Worm (Caenorhabditis elegans): Measurements from ENCODE around the gene slc-5A12.

The slc-5A12 gene

DNA sequence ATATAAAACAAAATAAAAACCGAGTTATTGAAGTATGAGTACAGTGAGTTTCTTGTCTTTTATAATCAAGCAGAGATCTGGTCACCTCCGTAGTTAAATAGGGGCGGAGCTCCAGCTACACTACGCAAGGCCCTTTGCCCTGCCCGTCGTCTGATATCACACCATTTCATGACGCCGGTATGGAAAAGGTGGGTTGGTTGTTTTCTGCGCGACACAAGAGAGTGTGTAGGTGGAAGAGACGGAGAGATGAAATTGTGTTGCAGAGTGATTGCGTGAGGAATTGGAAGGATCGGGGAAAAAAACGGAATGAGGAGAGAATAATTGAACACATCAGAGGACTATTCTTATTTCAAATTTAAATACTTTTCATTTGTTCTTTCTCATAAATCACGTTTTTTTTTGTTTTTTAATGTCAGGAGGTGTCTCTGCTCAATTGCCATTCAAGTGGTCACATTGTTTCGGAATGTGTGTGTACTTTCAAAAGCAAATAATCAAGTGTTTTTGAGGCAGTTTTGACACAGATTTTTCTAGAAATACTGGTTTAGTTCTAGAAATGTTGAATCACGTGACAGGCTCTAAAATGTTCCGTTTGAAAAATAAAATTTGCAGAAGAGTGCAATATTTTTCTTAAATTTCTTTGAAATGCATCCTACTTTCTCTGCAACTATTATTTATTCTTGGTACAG is 21.3 kb upstream of the slc-5A12 start, which contains the start of gene ZK822.9:
Gene ZK822.9, plus strand, starts transcription at position 180 of the 686 bp plus-strand sequence.
- TF ChIP-seq him-1 (tag; optimal IDR thresholded peaks at IDR 0.05): no peak
- TF ChIP-seq W03F9.2 (tag; optimal IDR thresholded peaks at IDR 0.05): no peak
- TF ChIP-seq dao-5 (tag; optimal IDR thresholded peaks at IDR 0.05): no peak

DNA sequence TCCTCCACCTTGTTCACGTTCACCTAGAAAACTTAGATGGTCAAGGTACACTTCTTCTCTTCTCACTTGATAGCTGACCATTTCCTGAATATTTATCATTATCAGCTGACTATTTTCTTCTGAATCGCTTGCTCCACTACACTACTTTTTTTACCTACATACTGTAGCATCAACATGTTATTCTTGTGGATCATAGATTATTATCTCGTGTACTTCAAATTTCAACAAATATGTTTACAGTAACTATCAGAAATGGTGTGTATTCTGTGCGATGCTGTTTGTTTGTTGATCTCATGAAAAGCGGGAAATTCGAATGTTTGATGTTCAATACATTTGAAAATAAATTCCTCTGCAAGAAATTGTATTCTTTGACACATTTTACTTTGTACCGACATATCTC is 20.3 kb upstream of the slc-5A12 start, which contains the start of gene ZK822.10:
Gene ZK822.10, plus strand, starts transcription at position 231 of the 400 bp plus-strand sequence.
- TF ChIP-seq W03F9.2 (tag; optimal IDR thresholded peaks at IDR 0.05): no peak
- no peak for TF ChIP-seq him-1 (tag; optimal IDR thresholded peaks at IDR 0.05)
- TF ChIP-seq dao-5 (tag; optimal IDR thresholded peaks at IDR 0.05): no peak

ce11 chrIV:11917886-11918285 is 19.3 kb upstream of the slc-5A12 start:
- TF ChIP-seq him-1 (tag; optimal IDR thresholded peaks at IDR 0.05) (no peak), W03F9.2 (tag; optimal IDR thresholded peaks at IDR 0.05) (no peak), dao-5 (tag; optimal IDR thresholded peaks at IDR 0.05) (no peak)

DNA sequence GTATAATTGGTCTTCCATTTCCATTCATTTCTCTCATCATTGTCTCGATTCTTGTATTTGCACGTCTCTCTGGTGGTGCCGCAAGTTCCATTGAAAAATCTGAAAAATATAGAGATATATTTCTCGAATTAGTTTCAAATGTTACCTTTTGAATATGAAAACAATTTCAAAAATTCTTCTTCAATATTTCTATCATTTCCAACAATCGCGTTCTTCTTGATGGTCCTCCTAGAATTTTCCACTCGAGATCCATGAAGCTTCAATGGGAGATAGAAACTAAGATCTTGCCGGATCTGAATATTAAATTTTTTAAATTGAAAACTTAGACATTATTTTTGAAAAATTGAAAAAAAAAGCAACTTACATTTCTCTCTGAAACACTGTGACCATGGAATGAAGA is 18.2 kb upstream of the slc-5A12 start:
- TF ChIP-seq him-1 (tag; optimal IDR thresholded peaks at IDR 0.05): no peak
- TF ChIP-seq W03F9.2 (tag; optimal IDR thresholded peaks at IDR 0.05): no peak
- TF ChIP-seq dao-5 (tag; optimal IDR thresholded peaks at IDR 0.05): no peak

ce11 chrIV:11922011-11922410 is 15.2 kb upstream of the slc-5A12 start, which contains the start of gene ZK822.1:
Gene ZK822.1, minus strand, starts transcription at chrIV:11922131.
- no peak for TF ChIP-seq W03F9.2 (tag; optimal IDR thresholded peaks at IDR 0.05)
- TF ChIP-seq dao-5 (tag; optimal IDR thresholded peaks at IDR 0.05): no peak
- TF ChIP-seq him-1 (tag; optimal IDR thresholded peaks at IDR 0.05): no peak

DNA sequence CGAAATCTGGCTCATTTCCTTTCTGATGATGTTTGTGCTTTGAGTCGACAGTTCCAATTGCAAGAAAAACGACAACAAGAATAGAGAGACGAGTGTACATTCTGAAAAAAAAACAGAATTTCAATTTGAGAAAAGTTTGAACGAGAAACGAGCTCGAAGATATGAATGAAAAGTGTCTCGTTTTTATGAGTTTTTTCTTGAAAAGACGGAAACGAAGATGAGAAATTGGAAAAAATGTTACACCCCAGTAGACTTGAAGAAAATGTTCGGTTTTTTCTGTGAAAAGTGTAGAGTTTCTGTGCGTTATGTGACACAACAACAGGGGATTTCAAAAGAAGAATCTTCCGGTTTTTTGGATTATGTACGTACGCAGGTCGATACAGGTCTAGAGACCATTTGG is 14.1 kb upstream of the slc-5A12 start, which contains the start of gene srlf-31:
Gene srlf-31, minus strand, starts transcription at position 101 of the 400 bp plus-strand sequence.
- TF ChIP-seq dao-5 (tag; optimal IDR thresholded peaks at IDR 0.05) (no peak), W03F9.2 (tag; optimal IDR thresholded peaks at IDR 0.05) (no peak), him-1 (tag; optimal IDR thresholded peaks at IDR 0.05) (no peak)

- no peak for TF ChIP-seq dao-5 (tag; optimal IDR thresholded peaks at IDR 0.05)
- TF ChIP-seq W03F9.2 (tag; optimal IDR thresholded peaks at IDR 0.05): no peak
- TF ChIP-seq him-1 (tag; optimal IDR thresholded peaks at IDR 0.05): no peak
Measured at ce11 chrIV:11924092-11924491, 13.1 kb upstream of the slc-5A12 start.

DNA sequence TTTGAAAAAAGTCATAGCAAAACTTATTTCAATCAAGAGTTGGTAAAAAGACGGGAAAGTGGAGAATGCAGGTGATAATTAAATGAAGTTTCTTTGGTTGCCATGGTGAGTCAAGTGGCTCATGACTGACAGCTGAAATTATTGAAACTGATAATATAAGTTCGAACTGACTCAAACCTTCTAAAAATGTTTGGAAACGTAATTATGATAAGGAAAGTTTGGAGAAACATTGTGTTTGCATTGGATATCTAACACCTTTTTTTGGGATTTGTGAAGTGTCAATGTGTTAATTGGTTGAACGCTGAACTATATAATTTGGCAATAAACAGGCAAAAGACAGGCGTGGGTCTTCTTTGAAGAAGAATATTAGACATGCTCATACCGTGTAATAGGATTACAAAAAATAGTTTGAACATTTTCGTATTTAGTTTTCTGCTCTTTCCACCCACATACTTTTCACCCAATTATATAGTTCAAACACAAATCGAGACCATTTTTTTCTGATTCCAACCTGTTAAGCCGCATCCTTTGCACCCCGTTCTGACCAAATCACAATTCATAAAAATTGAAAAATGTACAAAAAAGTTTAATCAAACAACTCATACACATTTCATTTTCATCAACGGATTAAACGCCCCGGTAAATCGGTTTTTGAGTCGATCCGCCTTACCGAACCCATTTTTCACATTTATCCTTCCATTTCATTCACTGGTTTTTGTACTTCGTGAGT is 11.7 kb upstream of the slc-5A12 start, which contains the start of the genes srlf-33 and srlf-32:
Gene srlf-33, minus strand, starts transcription at position 101 of the 730 bp plus-strand sequence.
Gene srlf-32, plus strand, starts transcription at position 680 of the 730 bp plus-strand sequence.
- TF ChIP-seq W03F9.2 (tag; optimal IDR thresholded peaks at IDR 0.05) (no peak), dao-5 (tag; optimal IDR thresholded peaks at IDR 0.05) (no peak)

ce11 chrIV:11928388-11928787 is 8.8 kb upstream of the slc-5A12 start:
- no peak for TF ChIP-seq W03F9.2 (tag; optimal IDR thresholded peaks at IDR 0.05)
- TF ChIP-seq him-1 (tag; optimal IDR thresholded peaks at IDR 0.05): no peak
- no peak for TF ChIP-seq dao-5 (tag; optimal IDR thresholded peaks at IDR 0.05)

DNA sequence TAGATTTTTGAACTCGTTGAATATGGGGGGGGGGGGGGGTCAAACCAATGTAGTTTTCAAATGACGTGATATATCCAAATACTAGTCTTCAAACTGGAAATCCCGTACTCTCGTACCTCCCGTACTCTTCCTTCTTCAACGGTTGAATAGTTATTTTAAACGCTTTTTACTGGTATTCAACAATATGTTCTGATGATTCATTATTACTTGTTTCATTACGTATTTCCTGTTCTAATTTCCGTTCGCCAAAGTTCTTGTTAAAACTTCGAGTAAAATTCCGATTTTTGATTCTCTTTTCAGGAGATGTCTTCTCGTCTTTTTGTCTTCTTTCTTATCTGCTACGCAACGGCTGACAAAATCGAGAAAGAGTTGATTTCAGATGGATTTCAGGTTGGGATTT is 6.6 kb upstream of the slc-5A12 start, which contains the start of gene nhx-9:
Gene nhx-9, plus strand, starts transcription at position 301 of the 400 bp plus-strand sequence.
- TF ChIP-seq W03F9.2 (tag; optimal IDR thresholded peaks at IDR 0.05) (no peak), him-1 (tag; optimal IDR thresholded peaks at IDR 0.05) (no peak), dao-5 (tag; optimal IDR thresholded peaks at IDR 0.05) (no peak)

ce11 chrIV:11938554-11938953 is 1.3 kb downstream of the slc-5A12 start:
- no peak for TF ChIP-seq dao-5 (tag; optimal IDR thresholded peaks at IDR 0.05)
- no peak for TF ChIP-seq him-1 (tag; optimal IDR thresholded peaks at IDR 0.05)
- TF ChIP-seq W03F9.2 (tag; optimal IDR thresholded peaks at IDR 0.05): no peak

- TF ChIP-seq W03F9.2 (tag; optimal IDR thresholded peaks at IDR 0.05): no peak
- TF ChIP-seq dao-5 (tag; optimal IDR thresholded peaks at IDR 0.05): no peak
- TF ChIP-seq him-1 (tag; optimal IDR thresholded peaks at IDR 0.05): no peak
Measured at ce11 chrIV:11942313-11942712, 5.1 kb downstream of the slc-5A12 start, which contains the start of gene ZK829.1. Gene ZK829.1, minus strand, starts transcription at chrIV:11942413.

DNA sequence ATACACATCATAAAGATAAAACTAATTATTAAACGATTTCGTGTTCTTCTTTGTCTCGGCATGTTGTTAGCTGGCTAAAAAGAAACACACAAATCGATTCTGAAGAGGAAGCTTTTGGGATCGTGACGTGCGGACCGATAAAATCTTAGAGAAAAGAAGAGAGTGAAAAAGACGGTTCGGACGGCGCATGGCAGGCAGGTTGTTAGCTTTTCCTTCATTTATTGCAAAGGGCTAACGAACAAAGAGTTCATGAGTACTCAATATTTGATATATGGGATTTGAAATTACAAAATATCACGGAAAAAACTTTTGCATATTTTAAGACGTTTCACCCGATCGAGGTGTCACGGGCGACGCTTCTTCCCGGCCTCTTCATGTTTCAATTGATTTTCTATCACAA is 8.4 kb downstream of the slc-5A12 start, which contains the start of gene ZK829.3:
Gene ZK829.3, minus strand, starts transcription at position 101 of the 400 bp plus-strand sequence.
- no peak for TF ChIP-seq W03F9.2 (tag; optimal IDR thresholded peaks at IDR 0.05)
- no peak for TF ChIP-seq dao-5 (tag; optimal IDR thresholded peaks at IDR 0.05)
- TF ChIP-seq him-1 (tag; optimal IDR thresholded peaks at IDR 0.05): no peak

DNA sequence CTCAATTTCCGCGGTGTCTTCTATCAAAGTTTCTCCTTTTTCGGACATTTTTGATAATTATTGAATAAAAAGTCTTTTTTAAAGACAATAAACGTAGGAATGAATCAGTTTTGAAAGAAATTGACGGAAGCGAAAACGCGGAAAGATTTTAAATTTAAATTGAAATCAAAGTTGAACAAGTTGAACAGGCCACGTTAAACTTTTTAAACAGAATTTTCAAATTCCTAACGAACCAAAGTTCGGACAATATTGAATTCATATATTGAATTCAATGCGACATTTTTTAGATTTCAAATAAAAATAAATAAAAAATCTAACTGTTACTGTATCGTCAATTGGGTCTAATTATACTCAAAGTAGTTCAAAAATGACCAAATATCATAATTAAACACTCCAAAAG is 12.5 kb downstream of the slc-5A12 start, which contains the start of gene hdl-1:
Gene hdl-1, minus strand, starts transcription at position 101 of the 400 bp plus-strand sequence.
- no peak for TF ChIP-seq dao-5 (tag; optimal IDR thresholded peaks at IDR 0.05)
- no peak for TF ChIP-seq him-1 (tag; optimal IDR thresholded peaks at IDR 0.05)
- no peak for TF ChIP-seq W03F9.2 (tag; optimal IDR thresholded peaks at IDR 0.05)

Measured in whole organism, L4/young adult.